Worm (Caenorhabditis elegans): ENCODE results near the gene hlh-33.

The hlh-33 gene

DNA sequence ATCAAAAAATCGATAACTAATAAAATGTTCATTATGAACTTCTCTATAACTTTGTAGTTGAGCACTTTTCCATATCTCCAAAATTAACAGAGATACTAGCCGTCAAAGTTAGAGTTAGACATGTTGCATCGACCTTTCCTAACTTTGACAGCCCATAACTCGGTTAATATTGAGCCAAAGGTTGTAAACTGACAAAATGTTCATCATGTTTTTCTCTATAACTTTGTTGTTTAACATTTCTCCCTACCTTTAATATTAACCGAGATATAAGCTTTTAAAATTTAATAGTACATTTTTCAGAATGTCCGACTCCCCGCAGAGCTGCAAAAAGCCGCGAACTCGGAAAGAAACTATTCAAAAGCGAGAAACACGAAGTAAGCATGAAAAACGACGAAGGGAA, at the start of gene hlh-33:
Gene hlh-33, plus strand, starts transcription at position 301 of the 400 bp plus-strand sequence.
- TF ChIP-seq unc-98 (GFP tag; IDR thresholded peaks at IDR 0.05), result no peak
- no peak for TF ChIP-seq efl-1 (optimal IDR thresholded peaks at IDR 0.05)
- peak in 1 of 2 experiments; percentile 87 for TF ChIP-seq efl-1 (GFP tag; optimal IDR thresholded peaks at IDR 0.05 in 1 of 2)
- no peak for TF ChIP-seq mep-1 (tag; optimal IDR thresholded peaks at IDR 0.05)
- TF ChIP-seq nhr-85 (tag), result peak; percentile 43

DNA sequence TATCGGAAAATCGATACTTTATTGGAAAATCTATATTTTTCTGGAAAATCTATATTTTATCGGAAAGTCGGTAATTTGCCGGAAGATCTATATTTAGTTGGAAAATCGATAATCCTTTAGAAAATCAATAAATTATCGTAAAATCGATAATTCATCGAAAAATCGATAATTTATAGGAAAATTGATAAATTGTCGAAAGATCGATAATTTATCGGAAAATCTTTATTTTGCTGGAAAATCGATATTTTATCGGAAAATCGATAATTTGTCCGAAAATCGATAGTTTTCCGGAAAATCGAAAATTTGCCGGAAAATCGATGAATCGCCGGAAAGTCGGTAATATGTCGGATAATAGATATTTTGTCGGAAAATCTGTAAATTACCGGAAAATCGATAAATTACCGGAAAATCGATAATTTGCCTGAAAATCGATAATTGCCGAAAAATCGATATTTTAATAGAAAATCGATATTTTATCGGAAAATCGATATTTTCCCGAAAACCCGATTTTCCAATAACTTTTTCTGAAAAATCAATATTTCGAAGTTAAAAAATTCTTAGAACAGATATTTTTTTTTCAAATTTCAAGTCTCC, 49.7 kb upstream of the hlh-33 start:
- TF ChIP-seq grh-1 (GFP tag; IDR thresholded peaks at IDR 0.05) (no peak), nhr-76 (tag; optimal IDR thresholded peaks at IDR 0.05) (no peak), pax-3 (tag; optimal IDR thresholded peaks at IDR 0.05) (no peak), rnt-1 (tag; optimal IDR thresholded peaks at IDR 0.05) (no peak), snu-23 (GFP tag; optimal IDR thresholded peaks at IDR 0.05) (no peak), zip-4 (GFP tag; optimal IDR thresholded peaks at IDR 0.05) (no peak), nhr-12 (tag; optimal IDR thresholded peaks at IDR 0.05) (no peak), dsc-1 (tag; optimal IDR thresholded peaks at IDR 0.05) (no peak), ztf-11 (tag; optimal IDR thresholded peaks at IDR 0.05) (no peak), fos-1 (tag; optimal IDR thresholded peaks at IDR 0.05) (no peak), elt-3 (tag; optimal IDR thresholded peaks at IDR 0.05) (no peak), blmp-1 (tag; optimal IDR thresholded peaks at IDR 0.05) (no peak), mdl-1 (tag; optimal IDR thresholded peaks at IDR 0.05) (no peak), nhr-85 (tag) (no peak), pqm-1 (tag; optimal IDR thresholded peaks at IDR 0.05) (no peak), ztf-4 (tag; optimal IDR thresholded peaks at IDR 0.05) (no peak)

DNA sequence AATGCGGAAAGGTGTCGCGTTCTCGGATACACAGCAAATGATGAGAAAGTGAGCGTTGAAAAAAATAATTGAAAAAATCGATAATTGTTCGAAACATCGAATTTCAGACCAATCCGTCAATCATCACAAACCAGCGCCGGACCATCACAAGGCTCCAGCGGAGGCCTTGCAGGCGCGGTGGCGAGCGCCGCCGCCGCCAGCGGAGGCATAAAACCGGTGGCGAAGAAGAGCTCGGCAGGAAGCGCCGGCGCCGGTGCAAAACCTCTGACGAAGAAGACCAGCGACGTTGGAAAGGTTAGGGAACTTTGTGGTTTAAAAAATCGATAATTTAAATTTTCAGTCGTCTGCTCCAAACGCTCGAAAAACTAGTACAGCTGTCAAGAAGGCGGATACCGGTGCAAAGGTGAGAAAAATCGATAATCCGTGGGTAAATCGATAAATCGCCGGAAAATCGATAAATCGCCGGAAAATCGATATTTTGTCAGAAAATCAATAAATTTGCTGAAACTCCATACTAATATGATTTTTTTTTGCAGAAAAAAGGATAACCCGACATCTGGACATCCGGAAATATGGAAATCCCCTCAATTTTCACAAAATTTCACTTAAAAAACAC, 48.9 kb upstream of the hlh-33 start:
- TF ChIP-seq ceh-8 (GFP tag; optimal IDR thresholded peaks at IDR 0.05), result peak; percentile 64
- TF ChIP-seq lin-14 (GFP tag; optimal IDR thresholded peaks at IDR 0.05), result no peak
- no peak for TF ChIP-seq nhr-71 (tag; optimal IDR thresholded peaks at IDR 0.05)
- TF ChIP-seq ztf-11 (tag; optimal IDR thresholded peaks at IDR 0.05), result no peak
- no peak for TF ChIP-seq unc-86 (tag; optimal IDR thresholded peaks at IDR 0.05)

DNA sequence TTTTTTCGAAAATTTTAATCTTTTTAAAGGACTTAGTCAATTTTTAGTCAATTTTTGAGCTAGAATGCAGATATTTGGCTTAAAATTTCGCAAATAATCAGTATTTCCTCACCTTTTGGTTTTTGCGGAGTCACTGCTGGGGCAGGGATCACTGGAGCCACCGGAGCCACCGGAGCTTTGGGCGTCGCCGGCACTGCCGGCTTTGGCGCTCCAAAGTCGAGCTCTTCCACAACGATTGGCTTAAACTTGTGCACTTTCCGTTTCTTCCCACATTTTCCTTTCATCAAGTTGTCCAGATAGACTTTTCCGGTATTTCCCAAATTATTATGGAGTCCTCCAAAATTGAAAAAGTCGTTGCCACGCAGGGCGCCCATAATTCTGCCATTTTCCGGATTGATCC, 40.9 kb upstream of the hlh-33 start:
- TF ChIP-seq mep-1 (tag; optimal IDR thresholded peaks at IDR 0.05) (no peak), blmp-1 (tag; optimal IDR thresholded peaks at IDR 0.05) (no peak), jun-1 (tag; optimal IDR thresholded peaks at IDR 0.05) (no peak), rnt-1 (tag; optimal IDR thresholded peaks at IDR 0.05) (no peak), ets-5 (GFP tag; IDR thresholded peaks at IDR 0.05) (no peak), isw-1 (GFP tag; IDR thresholded peaks at IDR 0.05) (no peak), nhr-28 (tag; optimal IDR thresholded peaks at IDR 0.05) (no peak), ztf-11 (tag; optimal IDR thresholded peaks at IDR 0.05) (no peak), nhr-85 (tag) (no peak), ceh-8 (GFP tag; optimal IDR thresholded peaks at IDR 0.05) (no peak), lin-35 (GFP tag; optimal IDR thresholded peaks at IDR 0.05) (no peak)

DNA sequence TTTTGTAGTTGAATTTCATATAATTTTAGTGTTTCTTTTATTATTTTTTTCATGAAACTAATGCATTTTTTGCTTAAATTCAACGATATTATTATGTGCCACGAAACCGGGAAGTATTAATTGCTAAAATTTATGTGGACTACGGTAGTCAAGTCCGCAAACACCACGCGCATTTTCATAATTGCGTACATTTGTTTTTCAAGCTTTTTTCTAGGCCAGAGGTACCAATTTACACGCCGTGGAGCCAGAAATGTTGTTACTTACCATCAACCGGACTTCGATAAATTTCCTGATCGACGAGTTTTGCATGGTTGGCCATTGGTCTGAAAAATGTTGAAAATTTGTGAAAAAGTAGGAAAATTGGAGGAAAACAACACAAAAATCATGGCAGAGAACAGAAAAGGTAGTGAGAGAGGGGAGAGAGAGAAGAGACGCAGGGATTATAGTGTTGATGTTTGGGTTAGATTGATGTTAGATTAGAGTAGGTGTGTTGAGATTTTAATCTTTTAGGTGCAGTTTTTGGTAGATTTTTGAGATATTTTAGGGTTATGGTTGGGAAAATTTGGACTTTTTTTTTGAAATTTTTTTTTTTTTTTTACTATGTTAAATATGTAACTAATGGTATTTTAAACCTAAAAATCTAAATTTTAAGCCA, 37.1 kb upstream of the hlh-33 start, which contains the start of gene clp-4:
Gene clp-4, minus strand, starts transcription at position 323 of the 655 bp plus-strand sequence.
- TF ChIP-seq lin-14 (GFP tag; optimal IDR thresholded peaks at IDR 0.05), result peak; percentile 32
- TF ChIP-seq efl-1 (optimal IDR thresholded peaks at IDR 0.05), result no peak
- TF ChIP-seq efl-1 (GFP tag; optimal IDR thresholded peaks at IDR 0.05 in 1 of 2), result peak in 1 of 2 experiments; percentile 84
- TF ChIP-seq nhr-71 (tag; optimal IDR thresholded peaks at IDR 0.05), result peak; percentile 21
- no peak for TF ChIP-seq irx-1 (tag; optimal IDR thresholded peaks at IDR 0.05)
- no peak for TF ChIP-seq unc-130 (tag; optimal IDR thresholded peaks at IDR 0.05)
- peak; percentile 8 to 85 for TF ChIP-seq lsy-2 (tag; optimal IDR thresholded peaks at IDR 0.05)
- peak; percentile 23 for TF ChIP-seq snu-23 (GFP tag; optimal IDR thresholded peaks at IDR 0.05)
- TF ChIP-seq nhr-85 (tag), result peak; percentile 83
- no peak for TF ChIP-seq nhr-20 (tag; optimal IDR thresholded peaks at IDR 0.05)
- no peak for TF ChIP-seq tbx-2 (tag; optimal IDR thresholded peaks at IDR 0.05)
